Fruit fly (Drosophila melanogaster): ENCODE results near the gene CG6675.

DNA sequence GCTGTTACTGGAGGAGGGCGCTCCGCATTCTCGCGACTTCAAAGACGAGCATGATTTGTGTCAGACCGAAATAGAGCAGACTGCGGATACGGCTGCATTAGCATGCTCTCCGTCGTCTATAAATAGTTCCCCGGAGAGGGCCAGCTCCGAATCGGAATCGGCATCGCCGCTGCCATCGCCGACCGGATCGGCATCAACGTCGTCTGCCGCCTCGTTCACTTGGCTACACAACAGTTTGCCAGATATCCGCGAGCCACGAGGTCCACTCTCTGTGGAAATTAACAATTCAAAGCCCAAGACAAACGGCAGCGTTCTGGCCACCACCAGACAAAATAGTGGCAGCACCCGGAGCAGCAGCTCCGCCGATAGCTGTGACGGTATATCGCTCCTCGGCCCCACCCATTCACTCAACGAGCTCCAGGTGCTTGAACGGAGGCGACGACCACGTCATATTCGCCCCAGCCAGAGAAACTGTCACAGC lies 34.0 kb downstream of the CG6675 start:
- TF ChIP-seq Vsx2 (GFP tag; optimal IDR thresholded peaks at IDR 0.05; ENCODE audit: partially characterized antibody) (no peak), Abd-B (GFP tag; optimal IDR thresholded peaks at IDR 0.05) (no peak), psq (GFP tag; optimal IDR thresholded peaks at IDR 0.05) (no peak), fru (GFP tag; optimal IDR thresholded peaks at IDR 0.05) (no peak), dsf (GFP tag; optimal IDR thresholded peaks at IDR 0.05; ENCODE audit: borderline replicate concordance) (no peak)
